Comparison of ENCODE assay signal across 5 fruit fly cellular contexts in genomic region chr3L:8056740-8057253, dm6.
TF ChIP-seq lines count a peak whose summit lies in the region.

No protein-coding gene starts in this region.

- no peak for TF ChIP-seq CTCF in whole organism, embryonic (GFP tag; optimal IDR thresholded peaks at IDR 0.05; lab: Kevin White, UChicago)

TF ChIP-seq in whole organism, adult, 20 proteins besides CTCF, POLR2A, EP300 and RAD21 (continues in another document):
- TF ChIP-seq CG5204 (GFP tag; optimal IDR thresholded peaks at IDR 0.05; lab: Kevin White, UChicago) (no peak), Crg-1 (GFP tag; optimal IDR thresholded peaks at IDR 0.05; lab: Kevin White, UChicago) (no peak), CG12768 (GFP tag; optimal IDR thresholded peaks at IDR 0.05; lab: Kevin White, UChicago) (no peak), pad (GFP tag; optimal IDR thresholded peaks at IDR 0.05; lab: Kevin White, UChicago) (peak; percentile 19), CG1620 (GFP tag; optimal IDR thresholded peaks at IDR 0.05; lab: Kevin White, UChicago) (no peak), CG11617 (GFP tag; optimal IDR thresholded peaks at IDR 0.05; lab: Kevin White, UChicago) (peak; percentile 47), CG14711 (tag; optimal IDR thresholded peaks at IDR 0.05; lab: Kevin White, UChicago) (peak; percentile 43), CG7101 (tag; optimal IDR thresholded peaks at IDR 0.05; lab: Kevin White, UChicago) (peak; percentile 60), CG33017 (tag; optimal IDR thresholded peaks at IDR 0.05; lab: Kevin White, UChicago) (no peak), Hr96 (GFP tag; optimal IDR thresholded peaks at IDR 0.05; lab: Kevin White, UChicago) (no peak), CG7045 (GFP tag; optimal IDR thresholded peaks at IDR 0.05; lab: Kevin White, UChicago) (peak; percentile 24), tj (GFP tag; optimal IDR thresholded peaks at IDR 0.05; lab: Kevin White, UChicago) (peak; percentile 8), cnc (optimal IDR thresholded peaks at IDR 0.05; lab: Kevin White, UChicago) (no peak), Mnt (GFP tag; optimal IDR thresholded peaks at IDR 0.05; lab: Kevin White, UChicago) (no peak), cic (GFP tag; optimal IDR thresholded peaks at IDR 0.05; lab: Kevin White, UChicago) (no peak), toe (GFP tag; optimal IDR thresholded peaks at IDR 0.05; lab: Kevin White, UChicago) (no peak), ovo (GFP tag; optimal IDR thresholded peaks at IDR 0.05; lab: Kevin White, UChicago) (no peak), bab1 (GFP tag; optimal IDR thresholded peaks at IDR 0.05; lab: Kevin White, UChicago) (peak; percentile 49), kay (GFP tag; lab: Kevin White, UChicago; ENCODE audit: borderline replicate concordance) (no peak)

TF ChIP-seq in whole organism, embryonic, 481 proteins besides CTCF, POLR2A, EP300 and RAD21 (continues in another document):
- peak; percentile 59; the same call in 1 of the 2 replicates for TF ChIP-seq Ada2b (GFP tag; IDR thresholded peaks at IDR 0.05; lab: Robert Waterston, UW)
- TF ChIP-seq CG3838 (GFP tag; optimal IDR thresholded peaks at IDR 0.05; lab: Kevin White, UChicago), result peak; percentile 11
- TF ChIP-seq CG17359 (tag; optimal IDR thresholded peaks at IDR 0.05; lab: Kevin White, UChicago), result peak; percentile 67
- peak; percentile 16 for TF ChIP-seq Nf-YB (GFP tag; optimal IDR thresholded peaks at IDR 0.05; lab: Kevin White, UChicago)
- TF ChIP-seq CG30403 (GFP tag; optimal IDR thresholded peaks at IDR 0.05; lab: Kevin White, UChicago), result peak; percentile 65
- no peak for TF ChIP-seq Gsc (GFP tag; IDR thresholded peaks at IDR 0.05; lab: Robert Waterston, UW)
- TF ChIP-seq Abd-B (GFP tag; optimal IDR thresholded peaks at IDR 0.05; lab: Kevin White, UChicago), result no peak
- no peak for TF ChIP-seq danr (GFP tag; IDR thresholded peaks at IDR 0.05; lab: Robert Waterston, UW)
- TF ChIP-seq az2 (GFP tag; optimal IDR thresholded peaks at IDR 0.05; lab: Kevin White, UChicago), result peak; percentile 19
- peak; percentile 24 for TF ChIP-seq CG18764 (GFP tag; optimal IDR thresholded peaks at IDR 0.05; lab: Kevin White, UChicago)
- peak; percentile 64 for TF ChIP-seq Meics (GFP tag; optimal IDR thresholded peaks at IDR 0.05; lab: Kevin White, UChicago)
- TF ChIP-seq CG7556 (GFP tag; optimal IDR thresholded peaks at IDR 0.05; lab: Kevin White, UChicago), result peak; percentile 35
- peak; percentile 73; the same call in 2 of the 3 replicates for TF ChIP-seq CG17361 (GFP tag; IDR thresholded peaks at IDR 0.05; lab: Robert Waterston, UW)
- no peak for TF ChIP-seq CG10321 (GFP tag; IDR thresholded peaks at IDR 0.05; lab: Robert Waterston, UW)
- peak; percentile 4 for TF ChIP-seq CG1603 (tag; optimal IDR thresholded peaks at IDR 0.05; lab: Kevin White, UChicago)
- no peak for TF ChIP-seq scrt (GFP tag; optimal IDR thresholded peaks at IDR 0.05; lab: Kevin White, UChicago)
- peak; percentile 71 for TF ChIP-seq lab (GFP tag; optimal IDR thresholded peaks at IDR 0.05; lab: Kevin White, UChicago)
- no peak for TF ChIP-seq MTF-1 (GFP tag; optimal IDR thresholded peaks at IDR 0.05; lab: Kevin White, UChicago; ENCODE audit: borderline replicate concordance)

TF ChIP-seq in whole organism, prepupa, 60 proteins besides CTCF, POLR2A, EP300 and RAD21 (continues in another document):
- no peak; the same call in 1 of the 3 replicates for TF ChIP-seq eg (GFP tag; IDR thresholded peaks at IDR 0.05; lab: Robert Waterston, UW)
- TF ChIP-seq vri (GFP tag; optimal IDR thresholded peaks at IDR 0.05; lab: Kevin White, UChicago), result peak; percentile 59
- TF ChIP-seq dac (GFP tag; optimal IDR thresholded peaks at IDR 0.05; lab: Kevin White, UChicago), result peak; percentile 78
- TF ChIP-seq net (GFP tag; optimal IDR thresholded peaks at IDR 0.05; lab: Kevin White, UChicago), result peak; percentile 95
- peak; percentile 93 for TF ChIP-seq CG6276 (GFP tag; optimal IDR thresholded peaks at IDR 0.05; lab: Kevin White, UChicago)
- peak; percentile 81 for TF ChIP-seq lz (GFP tag; optimal IDR thresholded peaks at IDR 0.05; lab: Kevin White, UChicago)
- peak; percentile 87 for TF ChIP-seq Met (GFP tag; optimal IDR thresholded peaks at IDR 0.05; lab: Kevin White, UChicago)
- TF ChIP-seq achi (GFP tag; optimal IDR thresholded peaks at IDR 0.05; lab: Kevin White, UChicago), result peak; percentile 87
- TF ChIP-seq CG16779 (tag; optimal IDR thresholded peaks at IDR 0.05; lab: Kevin White, UChicago), result peak; percentile 90
- peak; percentile 81 for TF ChIP-seq CG7368 (GFP tag; optimal IDR thresholded peaks at IDR 0.05; lab: Kevin White, UChicago)
- peak; percentile 35 for TF ChIP-seq Eip93F (GFP tag; optimal IDR thresholded peaks at IDR 0.05; lab: Kevin White, UChicago)
- peak; percentile 87 for TF ChIP-seq topi (GFP tag; optimal IDR thresholded peaks at IDR 0.05; lab: Kevin White, UChicago)
- TF ChIP-seq CG11902 (GFP tag; optimal IDR thresholded peaks at IDR 0.05; lab: Kevin White, UChicago), result peak; percentile 57
- TF ChIP-seq Ets21C (GFP tag; optimal IDR thresholded peaks at IDR 0.05; lab: Kevin White, UChicago), result peak; percentile 69
- peak; percentile 93 for TF ChIP-seq fd59A (GFP tag; optimal IDR thresholded peaks at IDR 0.05; lab: Kevin White, UChicago)
- peak; percentile 93 for TF ChIP-seq svp (GFP tag; lab: Kevin White, UChicago)
- TF ChIP-seq CG6854 (GFP tag; optimal IDR thresholded peaks at IDR 0.05; lab: Kevin White, UChicago), result no peak
- TF ChIP-seq Gug (GFP tag; IDR thresholded peaks at IDR 0.05; lab: Robert Waterston, UW), result peak; percentile 57
- peak; percentile 92 for TF ChIP-seq CG3032 (tag; optimal IDR thresholded peaks at IDR 0.05; lab: Kevin White, UChicago)
- TF ChIP-seq CG15336 (GFP tag; IDR thresholded peaks at IDR 0.05; lab: Robert Waterston, UW), result peak; percentile 86

TF ChIP-seq in whole organism, pupa, 21 proteins besides CTCF, POLR2A, EP300 and RAD21 (continues in another document):
- TF ChIP-seq Ets98B (GFP tag; IDR thresholded peaks at IDR 0.05; lab: Robert Waterston, UW) (peak; percentile 69; the same call in 1 of the 2 replicates), CG15710 (tag; optimal IDR thresholded peaks at IDR 0.05; lab: Kevin White, UChicago) (peak; percentile 93), CG34367 (tag; optimal IDR thresholded peaks at IDR 0.05; lab: Kevin White, UChicago) (peak; percentile 88), CG10348 (GFP tag; IDR thresholded peaks at IDR 0.05; lab: Robert Waterston, UW) (no peak), Pif1A (GFP tag; optimal IDR thresholded peaks at IDR 0.05; lab: Kevin White, UChicago) (peak; percentile 88), CG17806 (tag; optimal IDR thresholded peaks at IDR 0.05; lab: Kevin White, UChicago) (peak; percentile 88), fd96Ca (GFP tag; IDR thresholded peaks at IDR 0.05; lab: Robert Waterston, UW) (no peak; the same call in 2 of the 3 replicates), gl (tag; optimal IDR thresholded peaks at IDR 0.05; lab: Kevin White, UChicago) (peak; percentile 62), rn (GFP tag; IDR thresholded peaks at IDR 0.05; lab: Robert Waterston, UW) (0 out of 2 replicates have a peak, but pooled peaks have one; percentile 21), D1 (tag; optimal IDR thresholded peaks at IDR 0.05; lab: Kevin White, UChicago) (peak; percentile 94), CG14655 (GFP tag; optimal IDR thresholded peaks at IDR 0.05; lab: Kevin White, UChicago) (peak; percentile 97), EcR (GFP tag; optimal IDR thresholded peaks at IDR 0.05; lab: Kevin White, UChicago) (no peak), Snoo (tag; optimal IDR thresholded peaks at IDR 0.05; lab: Kevin White, UChicago) (peak; percentile 85), CG8301 (tag; optimal IDR thresholded peaks at IDR 0.05; lab: Kevin White, UChicago) (peak; percentile 95), CG12605 (GFP tag; IDR thresholded peaks at IDR 0.05; lab: Robert Waterston, UW) (no peak; the same call in 1 of the 2 replicates), CG32121 (GFP tag; IDR thresholded peaks at IDR 0.05; lab: Robert Waterston, UW) (peak; percentile 77), Pif1B (GFP tag; optimal IDR thresholded peaks at IDR 0.05; lab: Kevin White, UChicago) (peak; percentile 84), CG8159 (tag; optimal IDR thresholded peaks at IDR 0.05; lab: Kevin White, UChicago) (peak; percentile 100), CG9948 (tag; optimal IDR thresholded peaks at IDR 0.05; lab: Kevin White, UChicago) (peak; percentile 93), CG4496 (GFP tag; IDR thresholded peaks at IDR 0.05; lab: Robert Waterston, UW) (peak; percentile 84)

TF ChIP-seq in whole organism, wandering third instar larva, 38 proteins besides CTCF, POLR2A, EP300 and RAD21 (continues in another document):
- peak; percentile 62 for TF ChIP-seq psq (GFP tag; optimal IDR thresholded peaks at IDR 0.05; lab: Kevin White, UChicago)
- TF ChIP-seq brk (GFP tag; optimal IDR thresholded peaks at IDR 0.05; lab: Kevin White, UChicago), result no peak
- TF ChIP-seq Mio (GFP tag; optimal IDR thresholded peaks at IDR 0.05; lab: Kevin White, UChicago), result no peak
- peak; percentile 26 for TF ChIP-seq Jra (GFP tag; optimal IDR thresholded peaks at IDR 0.05; lab: Kevin White, UChicago)
- TF ChIP-seq Hr78 (GFP tag; optimal IDR thresholded peaks at IDR 0.05; lab: Kevin White, UChicago), result no peak
- TF ChIP-seq CG9705 (GFP tag; optimal IDR thresholded peaks at IDR 0.05; lab: Kevin White, UChicago), result peak; percentile 43
- peak; percentile 2 for TF ChIP-seq tai (GFP tag; optimal IDR thresholded peaks at IDR 0.05; lab: Kevin White, UChicago)
- no peak for TF ChIP-seq pan (optimal IDR thresholded peaks at IDR 0.05; lab: Kevin White, UChicago)
- TF ChIP-seq CrebA (GFP tag; optimal IDR thresholded peaks at IDR 0.05; lab: Kevin White, UChicago; ENCODE audit: borderline replicate concordance), result no peak
- TF ChIP-seq lola (GFP tag; optimal IDR thresholded peaks at IDR 0.05; lab: Kevin White, UChicago), result no peak
- no peak for TF ChIP-seq jim (GFP tag; optimal IDR thresholded peaks at IDR 0.05; lab: Kevin White, UChicago)
- no peak for TF ChIP-seq Myc (optimal IDR thresholded peaks at IDR 0.05; lab: Kevin White, UChicago)
- TF ChIP-seq h (GFP tag; optimal IDR thresholded peaks at IDR 0.05; lab: Kevin White, UChicago), result peak; percentile 68
- no peak for TF ChIP-seq Abd-B (GFP tag; optimal IDR thresholded peaks at IDR 0.05; lab: Kevin White, UChicago)
- peak; percentile 82 for TF ChIP-seq fru (GFP tag; optimal IDR thresholded peaks at IDR 0.05; lab: Kevin White, UChicago)
- TF ChIP-seq dsf (GFP tag; optimal IDR thresholded peaks at IDR 0.05; lab: Kevin White, UChicago; ENCODE audit: borderline replicate concordance), result no peak
- no peak for TF ChIP-seq Dfd (GFP tag; optimal IDR thresholded peaks at IDR 0.05; lab: Kevin White, UChicago)
- no peak for TF ChIP-seq N (GFP tag; optimal IDR thresholded peaks at IDR 0.05; lab: Kevin White, UChicago)
- TF ChIP-seq OdsH (GFP tag; optimal IDR thresholded peaks at IDR 0.05; lab: Kevin White, UChicago), result peak; percentile 72
- TF ChIP-seq woc (GFP tag; optimal IDR thresholded peaks at IDR 0.05; lab: Kevin White, UChicago), result peak; percentile 64
- no peak for TF ChIP-seq GATAd (GFP tag; optimal IDR thresholded peaks at IDR 0.05; lab: Kevin White, UChicago)
- peak; percentile 38 for TF ChIP-seq dmrt93B (GFP tag; optimal IDR thresholded peaks at IDR 0.05; lab: Kevin White, UChicago)
- peak; percentile 73 for TF ChIP-seq ey (GFP tag; optimal IDR thresholded peaks at IDR 0.05; lab: Kevin White, UChicago)
- TF ChIP-seq CG32264 (GFP tag; optimal IDR thresholded peaks at IDR 0.05; lab: Kevin White, UChicago), result no peak
